Worm (Caenorhabditis elegans) whole organism, early embryonic: ENCODE data around the gene F55G7.4.

Experiments used
- B0310.2 ChIP-seq: sonication (generic microtip); optimal IDR thresholded peaks from 2 replicates; lab custom pipeline; 2016; ENCODE audit warnings: mild to moderate bottlenecking, missing genetic modification characterization, missing compliant biosample characterization
- F13C5.2 ChIP-seq: sonication (generic microtip); optimal IDR thresholded peaks from 2 replicates; lab custom pipeline; 2017; ENCODE audit warnings: mild to moderate bottlenecking, missing genetic modification characterization, inconsistent platforms, missing compliant biosample characterization
- aly-1 ChIP-seq: sonication (generic microtip); optimal IDR thresholded peaks from 2 replicates; lab custom pipeline; 2016; ENCODE audit warnings: missing genetic modification characterization, missing compliant biosample characterization
- ama-1 ChIP-seq: fragments of 150-350 bp; optimal IDR thresholded peaks from 2 replicates; lab custom pipeline; 2014
- ceh-13 ChIP-seq: fragments of 200-800 bp; sonication (Bioruptor generic); optimal IDR thresholded peaks from 2 replicates; lab custom pipeline; 2018; ENCODE audit warnings: mild to moderate bottlenecking, missing genetic modification characterization, missing compliant biosample characterization
- ceh-36 ChIP-seq: sonication (generic microtip); optimal IDR thresholded peaks from 2 replicates; lab custom pipeline; 2016; ENCODE audit warnings: missing genetic modification characterization, inconsistent platforms, missing compliant biosample characterization
- ets-7 ChIP-seq: sonication (generic microtip); optimal IDR thresholded peaks from 2 replicates; lab custom pipeline; 2016; ENCODE audit warnings: missing genotype, missing genetic modification characterization, missing compliant biosample characterization
- flt-1 ChIP-seq: fragments of 200-800 bp; sonication (Bioruptor generic); IDR thresholded peaks from 2 replicates; pipeline ENCODE4 v1.3.6; 2022; ENCODE audit warnings: missing genetic modification characterization, missing compliant biosample characterization
- hmbx-1 ChIP-seq: sonication (generic microtip); optimal IDR thresholded peaks from 2 replicates; lab custom pipeline; 2016; ENCODE audit warnings: mild to moderate bottlenecking, missing genetic modification characterization, missing compliant biosample characterization
- hmg-4 ChIP-seq: fragments of 200-800 bp; sonication (Bioruptor generic); optimal IDR thresholded peaks from 2 replicates; lab custom pipeline; 2018; ENCODE audit warnings: mild to moderate bottlenecking, missing genetic modification characterization, missing compliant biosample characterization
- hnd-1 ChIP-seq: sonication (generic microtip); optimal IDR thresholded peaks from 2 replicates; lab custom pipeline; 2016; ENCODE audit warnings: missing genetic modification characterization, missing compliant biosample characterization
- pes-1 ChIP-seq: fragments of 200-800 bp; sonication (Bioruptor generic); IDR thresholded peaks from 2 replicates; pipeline ENCODE4 v1.3.6; 2022; ENCODE audit warnings: missing genetic modification reagents, missing genetic modification characterization, missing compliant biosample characterization
- scrt-1 ChIP-seq: fragments of 200-800 bp; sonication (Bioruptor generic); IDR thresholded peaks from 2 replicates; pipeline ENCODE4 v1.3.6; 2022; ENCODE audit warnings: missing genetic modification characterization, missing compliant biosample characterization
- sea-1 ChIP-seq: fragments of 200-800 bp; sonication (Bioruptor generic); conservative IDR thresholded peaks from 2 replicates; pipeline ENCODE4 v1.3.6; 2022; ENCODE audit warnings: missing genetic modification characterization, missing compliant biosample characterization
- tbx-11 ChIP-seq: fragments of 200-800 bp; sonication (Bioruptor generic); IDR thresholded peaks from 2 replicates; pipeline ENCODE4 v1.3.6; 2022; ENCODE audit warnings: missing genetic modification characterization, missing compliant biosample characterization
- tbx-37 ChIP-seq: fragments of 200-800 bp; sonication (Bioruptor generic); conservative IDR thresholded peaks from 2 replicates; pipeline ENCODE4 v1.3.6; 2022; ENCODE audit warnings: missing genetic modification reagents, missing genetic modification characterization, missing compliant biosample characterization
- tra-4 ChIP-seq: sonication (generic microtip); optimal IDR thresholded peaks from 2 replicates; lab custom pipeline; 2017; ENCODE audit warnings: missing genetic modification characterization, missing compliant biosample characterization

Gene F55G7.4

ce11 chrX:11969554-11969953, 41.9 kb downstream of the F55G7.4 start:
- no peak for TF ChIP-seq hmg-4
- TF ChIP-seq ceh-36 (tag; lab: Kevin White, UChicago), result no peak
- no peak for TF ChIP-seq aly-1 (tag; lab: Kevin White, UChicago)
- TF ChIP-seq tra-4 (tag; lab: Kevin White, UChicago), result no peak
- no peak for TF ChIP-seq tbx-37 (GFP tag; lab: Robert Waterston, UW)
- TF ChIP-seq ceh-13, result no peak
- TF ChIP-seq hmbx-1 (tag; lab: Kevin White, UChicago), result no peak
- no peak for TF ChIP-seq flt-1
- TF ChIP-seq ets-7 (tag; lab: Kevin White, UChicago), result no peak
- no peak for TF ChIP-seq sea-1

ce11 chrX:11971323-11971722, 43.6 kb downstream of the F55G7.4 start:
- TF ChIP-seq ceh-36 (tag; lab: Kevin White, UChicago) (no peak), sea-1 (no peak), F13C5.2 (tag; lab: Kevin White, UChicago) (no peak), ama-1 (lab: Kevin White, UChicago) (no peak), scrt-1 (GFP tag; lab: Robert Waterston, UW) (no peak), flt-1 (no peak), aly-1 (tag; lab: Kevin White, UChicago) (no peak), B0310.2 (no peak), ceh-13 (no peak), tbx-37 (GFP tag; lab: Robert Waterston, UW) (no peak), ets-7 (tag; lab: Kevin White, UChicago) (no peak)

DNA sequence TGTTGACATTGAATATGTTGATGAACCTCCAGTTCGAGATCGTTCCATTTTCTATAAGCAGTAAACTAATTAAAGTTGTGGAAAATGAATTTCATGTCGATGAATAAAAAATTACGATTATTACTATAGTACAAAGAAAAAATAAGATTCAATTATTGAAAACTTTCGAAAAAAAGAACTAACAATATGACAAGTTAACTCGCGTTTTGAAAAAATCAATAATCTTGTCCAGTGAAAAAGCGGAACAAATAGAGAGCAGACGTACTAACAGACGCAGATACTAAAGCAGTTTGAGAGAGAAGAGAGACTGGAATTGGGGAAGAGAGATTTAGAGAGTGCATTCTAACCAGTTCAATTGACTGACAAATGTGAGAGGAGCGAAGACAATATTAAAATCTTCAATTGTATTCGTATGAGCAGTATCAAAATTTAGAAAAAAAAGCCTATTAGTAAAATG, 47.0 kb downstream of the F55G7.4 start, which contains the start of gene set-6:
set-6 (minus strand) TSS at position 51 of the 457 bp plus-strand sequence.
- TF ChIP-seq tra-4 (tag; lab: Kevin White, UChicago) (no peak), tbx-37 (GFP tag; lab: Robert Waterston, UW) (no peak), hmg-4 (no peak), hmbx-1 (tag; lab: Kevin White, UChicago) (no peak), tbx-11 (GFP tag; lab: Robert Waterston, UW) (no peak), scrt-1 (GFP tag; lab: Robert Waterston, UW) (no peak), ceh-36 (tag; lab: Kevin White, UChicago) (no peak), flt-1 (no peak), F13C5.2 (tag; lab: Kevin White, UChicago) (no peak), hnd-1 (tag; lab: Kevin White, UChicago) (no peak), B0310.2 (no peak), ceh-13 (no peak), sea-1 (no peak), aly-1 (tag; lab: Kevin White, UChicago) (no peak), ets-7 (tag; lab: Kevin White, UChicago) (no peak), ama-1 (lab: Kevin White, UChicago) (no peak), pes-1 (no peak)
